Worm (Caenorhabditis elegans): ENCODE data around the gene C25E10.11.

C25E10.11 gene

DNA sequence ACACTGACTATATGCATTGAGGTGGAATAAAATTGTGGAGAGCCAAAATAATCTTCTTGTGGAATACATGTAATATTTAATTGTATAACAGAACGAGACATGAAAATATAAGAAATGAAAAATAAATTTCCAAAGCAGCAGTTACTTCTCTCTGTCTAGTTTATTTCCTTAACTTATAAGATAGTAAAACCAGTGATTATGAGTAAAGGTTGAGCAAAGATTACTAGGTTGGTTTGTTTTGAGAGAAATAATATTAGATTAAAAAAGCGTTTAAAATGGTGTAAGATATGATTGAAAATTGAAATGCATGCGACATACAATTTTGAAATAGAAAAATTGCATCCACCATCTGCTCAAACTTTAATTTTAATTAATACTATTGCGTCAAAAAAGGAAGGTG lies 44.8 kb downstream of the C25E10.11 start, which contains the start of gene srh-201:
Gene srh-201 (minus strand): TSS at position 101 of the 400 bp plus-strand sequence.
- TF ChIP-seq tbx-7 (tag; optimal IDR thresholded peaks at IDR 0.05) (no peak), npax-4 (tag; optimal IDR thresholded peaks at IDR 0.05) (no peak), elt-2 (tag; optimal IDR thresholded peaks at IDR 0.05) (no peak), fax-1 (tag; optimal IDR thresholded peaks at IDR 0.05) (no peak), hlh-6 (tag; optimal IDR thresholded peaks at IDR 0.05) (no peak), lim-6 (tag; optimal IDR thresholded peaks at IDR 0.05) (no peak), sdc-2 (tag; optimal IDR thresholded peaks at IDR 0.05) (no peak), ceh-14 (tag; optimal IDR thresholded peaks at IDR 0.05) (no peak), sox-2 (GFP tag; IDR thresholded peaks at IDR 0.05) (no peak), ceh-18 (tag; optimal IDR thresholded peaks at IDR 0.05) (no peak), zip-5 (tag; optimal IDR thresholded peaks at IDR 0.05) (no peak), unc-55 (GFP tag; optimal IDR thresholded peaks at IDR 0.05) (no peak), unc-86 (tag; optimal IDR thresholded peaks at IDR 0.05) (no peak), ahr-1 (tag; optimal IDR thresholded peaks at IDR 0.05) (no peak), hlh-13 (GFP tag; optimal IDR thresholded peaks at IDR 0.05) (no peak), hlh-15 (tag; optimal IDR thresholded peaks at IDR 0.05) (no peak), pros-1 (tag; optimal IDR thresholded peaks at IDR 0.05) (no peak), K09A11.1 (tag; optimal IDR thresholded peaks at IDR 0.05; ENCODE audit: insufficient read depth) (no peak), Y22D7AL.16 (tag; optimal IDR thresholded peaks at IDR 0.05) (no peak), ref-2 (tag; optimal IDR thresholded peaks at IDR 0.05) (no peak)

- TF ChIP-seq pha-4 (tag; optimal IDR thresholded peaks at IDR 0.05) (no peak), rnt-1 (tag; optimal IDR thresholded peaks at IDR 0.05) (no peak), tbx-7 (tag; optimal IDR thresholded peaks at IDR 0.05) (no peak), eyg-1 (tag; optimal IDR thresholded peaks at IDR 0.05) (no peak), ceh-45 (GFP tag; IDR thresholded peaks at IDR 0.05) (no peak), sox-2 (GFP tag; IDR thresholded peaks at IDR 0.05) (no peak), dmd-4 (tag; optimal IDR thresholded peaks at IDR 0.05; ENCODE audit: borderline replicate concordance) (no peak), ceh-6 (GFP tag; optimal IDR thresholded peaks at IDR 0.05) (no peak), gmeb-2 (tag; optimal IDR thresholded peaks at IDR 0.05) (no peak), nhr-11 (tag; optimal IDR thresholded peaks at IDR 0.05) (no peak)
Measured at ce11 chrV:9009175-9009574, 49.4 kb downstream of the C25E10.11 start, which contains the start of gene srx-2. Gene srx-2 (plus strand): TSS chrV:9009475.

All from whole organism, late embryonic.